Fruit fly (Drosophila melanogaster) whole organism: ENCODE data around the gene CG4546.

Source experiments
- CG8478 ChIP-seq: fragments of >200 bp; optimal IDR thresholded peaks from 2 replicates; lab custom pipeline; 2018; ENCODE audit warnings: inconsistent platforms
- Dll ChIP-seq: fragments of >200 bp; optimal IDR thresholded peaks from 2 replicates; lab custom pipeline; 2017
- EcR ChIP-seq, 2 experiments: fragments of >200 bp; optimal IDR thresholded peaks; 2 replicates each; lab custom pipeline; 2017; ENCODE audit warnings: missing biosample characterization in 2 of 2, missing genetic modification characterization in 2 of 2, missing genetic modification reagents in 2 of 2
- pan ChIP-seq: fragments of >200 bp; optimal IDR thresholded peaks from 2 replicates; lab custom pipeline; 2017
- psq ChIP-seq: fragments of >200 bp; optimal IDR thresholded peaks from 2 replicates; lab custom pipeline; 2017
- usp ChIP-seq: fragments of >200 bp; optimal IDR thresholded peaks from 2 replicates; lab custom pipeline; 2017; ENCODE audit warnings: missing biosample characterization, missing genetic modification characterization, mixed read lengths

DNA sequence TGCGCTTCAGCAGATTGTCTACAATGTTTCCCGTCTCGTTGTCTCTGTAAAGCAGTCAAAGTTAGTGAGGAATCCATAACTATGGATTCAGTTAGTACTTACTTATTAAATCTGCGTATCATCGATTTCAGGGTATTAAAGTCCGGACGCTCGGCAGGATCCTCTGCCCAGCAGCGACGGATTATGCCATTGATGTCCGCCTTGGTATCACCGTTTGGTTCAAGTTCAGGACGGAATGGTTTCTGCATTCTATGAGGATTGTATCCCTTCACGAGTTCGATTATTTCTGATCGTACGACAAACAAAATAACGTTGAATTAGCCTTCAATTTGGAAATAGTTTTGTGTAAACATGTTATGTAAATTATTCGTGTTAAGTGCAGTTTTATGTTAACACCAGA is 13.6 kb downstream of the CG4546 start, which contains the start of gene CG9632:
- no peak for TF ChIP-seq usp (GFP tag; lab: Kevin White, UChicago)
- no peak for TF ChIP-seq EcR (GFP tag; optimal IDR thresholded peaks at IDR 0.05; lab: Kevin White, UChicago)
- no peak for TF ChIP-seq CG8478
- no peak for TF ChIP-seq psq (lab: Kevin White, UChicago)
- no peak for TF ChIP-seq Dll (lab: Kevin White, UChicago)
- no peak for TF ChIP-seq pan (lab: Kevin White, UChicago)
